Fruit fly (Drosophila melanogaster) whole organism, pupa: ENCODE results near the gene CG6126.

Source experiments
- CG10348 ChIP-seq: fragments of 200-800 bp; sonication (Bioruptor generic); IDR thresholded peaks from 2 replicates; pipeline ENCODE4 v1.3.6; 2022; ENCODE audit warnings: missing biosample characterization, missing genetic modification characterization
- CG12605 ChIP-seq: fragments of 200-800 bp; sonication (Bioruptor generic); IDR thresholded peaks from 2 replicates; pipeline ENCODE4 v1.3.6; 2022; ENCODE audit warnings: missing biosample characterization, missing genetic modification characterization
- CG13204 ChIP-seq: fragments of 200-800 bp; sonication (Bioruptor generic); optimal IDR thresholded peaks from 2 replicates; lab custom pipeline; 2018; ENCODE audit warnings: missing biosample characterization, mild to moderate bottlenecking, missing genetic modification characterization, moderate library complexity
- CG14655 ChIP-seq: fragments of 200-800 bp; sonication (Bioruptor generic); optimal IDR thresholded peaks from 3 replicates; lab custom pipeline; 2017; ENCODE audit warnings: mild to moderate bottlenecking, missing biosample characterization, missing genetic modification reagents, missing genetic modification characterization
- CG15710 ChIP-seq: fragments of 200-800 bp; sonication (Bioruptor generic); optimal IDR thresholded peaks from 2 replicates; lab custom pipeline; 2018; ENCODE audit warnings: missing biosample characterization, mild to moderate bottlenecking, missing genetic modification characterization, moderate library complexity
- CG17806 ChIP-seq: fragments of 200-800 bp; sonication (Bioruptor generic); optimal IDR thresholded peaks from 2 replicates; lab custom pipeline; 2018; ENCODE audit warnings: missing biosample characterization, mild to moderate bottlenecking, missing genetic modification characterization, moderate library complexity
- CG32121 ChIP-seq: fragments of 200-800 bp; sonication (Bioruptor generic); IDR thresholded peaks from 2 replicates; pipeline ENCODE4 v1.3.6; 2022; ENCODE audit warnings: missing biosample characterization, missing genetic modification characterization
- CG34367 ChIP-seq: fragments of 200-800 bp; sonication (Bioruptor generic); optimal IDR thresholded peaks from 2 replicates; lab custom pipeline; 2018; ENCODE audit warnings: missing biosample characterization, mild to moderate bottlenecking, missing genetic modification characterization
- CG4496 ChIP-seq: fragments of 200-800 bp; sonication (Bioruptor generic); IDR thresholded peaks from 3 replicates; pipeline ENCODE4 v1.3.6; 2022; ENCODE audit warnings: missing biosample characterization, missing genetic modification characterization
- CG8159 ChIP-seq: fragments of 200-800 bp; sonication (Bioruptor generic); optimal IDR thresholded peaks from 3 replicates; lab custom pipeline; 2018; ENCODE audit warnings: missing biosample characterization, mild to moderate bottlenecking, missing genetic modification characterization, moderate library complexity
- CG8301 ChIP-seq: fragments of 200-800 bp; sonication (Bioruptor generic); optimal IDR thresholded peaks from 2 replicates; lab custom pipeline; 2018; ENCODE audit warnings: missing biosample characterization, mild to moderate bottlenecking, missing genetic modification characterization
- CG9948 ChIP-seq: fragments of 200-800 bp; sonication (Bioruptor generic); optimal IDR thresholded peaks from 2 replicates; lab custom pipeline; 2018; ENCODE audit warnings: missing biosample characterization, mild to moderate bottlenecking, missing genetic modification characterization, moderate library complexity
- D1 ChIP-seq: fragments of 200-800 bp; sonication (Bioruptor generic); optimal IDR thresholded peaks from 2 replicates; lab custom pipeline; 2018; ENCODE audit warnings: missing biosample characterization, mild to moderate bottlenecking, missing genetic modification characterization, moderate library complexity
- EcR ChIP-seq: fragments of 200-800 bp; sonication (Bioruptor generic); optimal IDR thresholded peaks from 3 replicates; lab custom pipeline; 2019; ENCODE audit warnings: missing biosample characterization, missing genetic modification characterization, mild to moderate bottlenecking, moderate library complexity, missing genetic modification reagents
- Ets98B ChIP-seq: fragments of 200-800 bp; sonication (Bioruptor generic); IDR thresholded peaks from 2 replicates; pipeline ENCODE4 v1.3.6; 2022; ENCODE audit warnings: missing biosample characterization, missing genetic modification characterization
- Pif1A ChIP-seq: fragments of 200-800 bp; sonication (Bioruptor generic); optimal IDR thresholded peaks from 3 replicates; lab custom pipeline; 2016; ENCODE audit warnings: missing biosample characterization, missing genetic modification characterization
- Pif1B ChIP-seq: fragments of 200-800 bp; sonication (Bioruptor generic); optimal IDR thresholded peaks from 3 replicates; lab custom pipeline; 2016; ENCODE audit warnings: missing biosample characterization, missing genetic modification characterization
- Snoo ChIP-seq: fragments of 200-800 bp; sonication (Bioruptor generic); optimal IDR thresholded peaks from 3 replicates; lab custom pipeline; 2017; ENCODE audit warnings: missing biosample characterization, mild to moderate bottlenecking, missing genetic modification characterization, inconsistent platforms
- fd96Ca ChIP-seq: fragments of 200-800 bp; sonication (Bioruptor generic); IDR thresholded peaks from 3 replicates; pipeline ENCODE4 v1.3.6; 2022; ENCODE audit warnings: missing biosample characterization, missing genetic modification characterization
- gl ChIP-seq: fragments of 200-800 bp; sonication (Bioruptor generic); optimal IDR thresholded peaks from 2 replicates; lab custom pipeline; 2018; ENCODE audit warnings: missing biosample characterization, mild to moderate bottlenecking, missing genetic modification characterization
- rn ChIP-seq: fragments of 200-800 bp; sonication (Bioruptor generic); IDR thresholded peaks from 2 replicates; pipeline ENCODE4 v1.3.6; 2022; ENCODE audit warnings: missing biosample characterization, missing genetic modification characterization

The CG6126 gene

dm6 chr3R:16205155-16205778 is 2.4 kb upstream of the CG6126 start, which contains the start of gene mtSSB:
Gene mtSSB, minus strand, starts transcription at chr3R:16205250.
- TF ChIP-seq Pif1B (peak; percentile 38), CG17806 (tag; lab: Kevin White, UChicago) (no peak), Pif1A (GFP tag; lab: Kevin White, UChicago) (peak; percentile 27), CG14655 (GFP tag; lab: Kevin White, UChicago) (no peak), CG34367 (tag; lab: Kevin White, UChicago) (peak; percentile 39), CG32121 (GFP tag; lab: Robert Waterston, UW) (peak; percentile 33; the same call in 1 of the 2 replicates), D1 (no peak), Snoo (peak; percentile 67), EcR (GFP tag; lab: Kevin White, UChicago) (peak; percentile 59), Ets98B (GFP tag; lab: Robert Waterston, UW) (peak; percentile 46), CG4496 (GFP tag; lab: Robert Waterston, UW) (peak; percentile 86), CG8159 (tag; lab: Kevin White, UChicago) (no peak), CG15710 (tag; lab: Kevin White, UChicago) (peak; percentile 39)

- TF ChIP-seq EcR (GFP tag; lab: Kevin White, UChicago) (peak; percentile 41), CG10348 (GFP tag; lab: Robert Waterston, UW) (no peak), Snoo (no peak), D1 (no peak), rn (GFP tag; lab: Robert Waterston, UW) (no peak), CG17806 (tag; lab: Kevin White, UChicago) (no peak)
- TF ChIP-seq, all 21 proteins: peak for 1
Measured at dm6 chr3R:16202335-16203024, 403 bp downstream of the CG6126 start.

dm6 chr3R:16200497-16201019 is 2.3 kb downstream of the CG6126 start:
- TF ChIP-seq CG4496 (GFP tag; lab: Robert Waterston, UW) = no peak
- no peak for TF ChIP-seq fd96Ca (GFP tag; lab: Robert Waterston, UW)
- no peak for TF ChIP-seq Pif1B
- TF ChIP-seq Snoo = no peak
- no peak for TF ChIP-seq CG15710 (tag; lab: Kevin White, UChicago)
- TF ChIP-seq Pif1A (GFP tag; lab: Kevin White, UChicago) = no peak
- no peak for TF ChIP-seq CG10348 (GFP tag; lab: Robert Waterston, UW)
- no peak for TF ChIP-seq CG17806 (tag; lab: Kevin White, UChicago)
- no peak for TF ChIP-seq CG12605 (GFP tag; lab: Robert Waterston, UW)
- TF ChIP-seq CG13204 (GFP tag; lab: Kevin White, UChicago) = no peak
- TF ChIP-seq gl (tag; lab: Kevin White, UChicago) = no peak
- no peak for TF ChIP-seq CG8301 (tag; lab: Kevin White, UChicago)
- TF ChIP-seq Ets98B (GFP tag; lab: Robert Waterston, UW) = no peak
- TF ChIP-seq CG32121 (GFP tag; lab: Robert Waterston, UW) = no peak

dm6 chr3R:16190782-16191181 is 12.1 kb downstream of the CG6126 start:
- TF ChIP-seq Ets98B (GFP tag; lab: Robert Waterston, UW) (no peak), Snoo (no peak), CG34367 (tag; lab: Kevin White, UChicago) (no peak), CG17806 (tag; lab: Kevin White, UChicago) (no peak), CG15710 (tag; lab: Kevin White, UChicago) (no peak), rn (GFP tag; lab: Robert Waterston, UW) (no peak), Pif1B (no peak), gl (tag; lab: Kevin White, UChicago) (no peak), fd96Ca (GFP tag; lab: Robert Waterston, UW) (no peak), CG13204 (GFP tag; lab: Kevin White, UChicago) (no peak), CG8301 (tag; lab: Kevin White, UChicago) (no peak)

dm6 chr3R:16190183-16190763 is 12.6 kb downstream of the CG6126 start:
- TF ChIP-seq CG8159 (tag; lab: Kevin White, UChicago) (no peak), rn (GFP tag; lab: Robert Waterston, UW) (no peak), Snoo (no peak), Pif1A (GFP tag; lab: Kevin White, UChicago) (no peak), CG8301 (tag; lab: Kevin White, UChicago) (no peak), CG14655 (GFP tag; lab: Kevin White, UChicago) (no peak), gl (tag; lab: Kevin White, UChicago) (no peak), CG15710 (tag; lab: Kevin White, UChicago) (no peak), CG9948 (no peak), CG17806 (tag; lab: Kevin White, UChicago) (no peak), CG34367 (tag; lab: Kevin White, UChicago) (no peak), fd96Ca (GFP tag; lab: Robert Waterston, UW) (no peak), Pif1B (no peak)
- TF ChIP-seq, all 21 proteins: peak for 0
